Worm (Caenorhabditis elegans) whole organism, early embryonic: ENCODE measurements around the gene inx-9.

Experiments used
- B0310.2 ChIP-seq: sonication (generic microtip); optimal IDR thresholded peaks from 2 replicates; lab custom pipeline; 2016; ENCODE audit warnings: mild to moderate bottlenecking, missing genetic modification characterization, missing compliant biosample characterization
- F13C5.2 ChIP-seq: sonication (generic microtip); optimal IDR thresholded peaks from 2 replicates; lab custom pipeline; 2017; ENCODE audit warnings: mild to moderate bottlenecking, missing genetic modification characterization, inconsistent platforms, missing compliant biosample characterization
- aly-1 ChIP-seq: sonication (generic microtip); optimal IDR thresholded peaks from 2 replicates; lab custom pipeline; 2016; ENCODE audit warnings: missing genetic modification characterization, missing compliant biosample characterization
- ama-1 ChIP-seq: fragments of 150-350 bp; optimal IDR thresholded peaks from 2 replicates; lab custom pipeline; 2014
- ceh-13 ChIP-seq: fragments of 200-800 bp; sonication (Bioruptor generic); optimal IDR thresholded peaks from 2 replicates; lab custom pipeline; 2018; ENCODE audit warnings: mild to moderate bottlenecking, missing genetic modification characterization, missing compliant biosample characterization
- ceh-36 ChIP-seq: sonication (generic microtip); optimal IDR thresholded peaks from 2 replicates; lab custom pipeline; 2016; ENCODE audit warnings: missing genetic modification characterization, inconsistent platforms, missing compliant biosample characterization
- ets-7 ChIP-seq: sonication (generic microtip); optimal IDR thresholded peaks from 2 replicates; lab custom pipeline; 2016; ENCODE audit warnings: missing genotype, missing genetic modification characterization, missing compliant biosample characterization
- flt-1 ChIP-seq: fragments of 200-800 bp; sonication (Bioruptor generic); IDR thresholded peaks from 2 replicates; pipeline ENCODE4 v1.3.6; 2022; ENCODE audit warnings: missing genetic modification characterization, missing compliant biosample characterization
- hmbx-1 ChIP-seq: sonication (generic microtip); optimal IDR thresholded peaks from 2 replicates; lab custom pipeline; 2016; ENCODE audit warnings: mild to moderate bottlenecking, missing genetic modification characterization, missing compliant biosample characterization
- hmg-4 ChIP-seq: fragments of 200-800 bp; sonication (Bioruptor generic); optimal IDR thresholded peaks from 2 replicates; lab custom pipeline; 2018; ENCODE audit warnings: mild to moderate bottlenecking, missing genetic modification characterization, missing compliant biosample characterization
- hnd-1 ChIP-seq: sonication (generic microtip); optimal IDR thresholded peaks from 2 replicates; lab custom pipeline; 2016; ENCODE audit warnings: missing genetic modification characterization, missing compliant biosample characterization
- pes-1 ChIP-seq: fragments of 200-800 bp; sonication (Bioruptor generic); IDR thresholded peaks from 2 replicates; pipeline ENCODE4 v1.3.6; 2022; ENCODE audit warnings: missing genetic modification reagents, missing genetic modification characterization, missing compliant biosample characterization
- scrt-1 ChIP-seq: fragments of 200-800 bp; sonication (Bioruptor generic); IDR thresholded peaks from 2 replicates; pipeline ENCODE4 v1.3.6; 2022; ENCODE audit warnings: missing genetic modification characterization, missing compliant biosample characterization
- sea-1 ChIP-seq: fragments of 200-800 bp; sonication (Bioruptor generic); conservative IDR thresholded peaks from 2 replicates; pipeline ENCODE4 v1.3.6; 2022; ENCODE audit warnings: missing genetic modification characterization, missing compliant biosample characterization
- tbx-11 ChIP-seq: fragments of 200-800 bp; sonication (Bioruptor generic); IDR thresholded peaks from 2 replicates; pipeline ENCODE4 v1.3.6; 2022; ENCODE audit warnings: missing genetic modification characterization, missing compliant biosample characterization
- tbx-37 ChIP-seq: fragments of 200-800 bp; sonication (Bioruptor generic); conservative IDR thresholded peaks from 2 replicates; pipeline ENCODE4 v1.3.6; 2022; ENCODE audit warnings: missing genetic modification reagents, missing genetic modification characterization, missing compliant biosample characterization
- tra-4 ChIP-seq: sonication (generic microtip); optimal IDR thresholded peaks from 2 replicates; lab custom pipeline; 2017; ENCODE audit warnings: missing genetic modification characterization, missing compliant biosample characterization

inx-9 gene

DNA sequence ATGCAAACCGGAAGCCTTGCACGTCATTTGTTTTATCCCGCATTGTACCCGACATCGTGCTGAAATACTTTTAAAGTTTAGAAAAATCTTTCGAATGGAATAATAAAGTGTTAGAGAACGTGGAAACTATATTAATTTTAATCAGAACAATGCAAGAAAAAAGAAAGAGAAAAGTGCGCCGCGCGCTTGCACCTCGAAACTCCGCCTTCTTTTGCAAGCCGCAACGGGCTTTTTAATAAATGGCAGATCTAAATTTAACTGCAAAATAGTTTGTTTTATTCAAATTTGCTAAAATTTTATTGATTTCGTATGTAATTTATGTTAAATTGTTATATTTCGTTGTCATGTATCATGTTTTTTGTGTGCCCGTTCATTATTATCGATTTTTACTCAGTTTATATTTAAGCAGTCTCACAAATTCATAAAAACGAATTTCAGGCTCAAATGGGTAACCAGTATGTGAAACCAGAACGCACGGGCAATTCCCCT, 24.1 kb upstream of the inx-9 start, which contains the start of the genes acl-3 and ndub-6:
acl-3 (minus strand) TSS at position 59 of the 489 bp plus-strand sequence.
ndub-6 (plus strand) TSS at position 439 of the 489 bp plus-strand sequence.
- TF ChIP-seq tbx-11 (no peak), tbx-37 (no peak), ceh-13 (GFP tag; lab: Kevin White, UChicago) (no peak)

DNA sequence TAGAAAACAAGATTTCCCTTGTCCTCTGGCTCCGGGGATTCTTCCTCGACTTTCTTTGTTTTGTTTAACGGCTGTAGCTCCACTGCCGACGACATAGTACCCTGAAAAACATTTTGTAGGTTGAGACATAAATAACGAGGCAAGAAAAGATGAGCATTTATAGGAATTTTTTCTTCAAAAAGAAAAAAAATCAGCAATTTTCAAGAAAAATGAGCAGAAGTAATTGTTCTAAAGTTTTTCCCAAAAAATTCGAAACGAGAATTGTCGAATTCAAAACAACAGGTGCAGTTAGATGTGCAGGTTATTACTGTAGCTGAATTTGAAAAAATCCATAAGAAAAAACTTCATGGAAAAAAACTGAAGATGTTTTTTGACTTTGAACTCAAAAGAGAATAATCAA, 20.8 kb upstream of the inx-9 start, which contains the start of gene ent-1:
ent-1 (minus strand) TSS at position 101 of the 400 bp plus-strand sequence.
- TF ChIP-seq B0310.2 (tag; lab: Kevin White, UChicago) (no peak), hnd-1 (tag; lab: Kevin White, UChicago) (no peak), ceh-13 (GFP tag; lab: Kevin White, UChicago) (no peak), sea-1 (GFP tag; lab: Robert Waterston, UW) (no peak), pes-1 (no peak), ama-1 (lab: Kevin White, UChicago) (no peak), tbx-11 (no peak), scrt-1 (GFP tag; lab: Robert Waterston, UW) (no peak), hmg-4 (GFP tag; lab: Kevin White, UChicago) (no peak), tra-4 (tag; lab: Kevin White, UChicago) (no peak), hmbx-1 (no peak), F13C5.2 (tag; lab: Kevin White, UChicago) (no peak), ceh-36 (tag; lab: Kevin White, UChicago) (no peak), ets-7 (tag; lab: Kevin White, UChicago) (no peak), tbx-37 (no peak), flt-1 (no peak), aly-1 (tag; lab: Kevin White, UChicago) (no peak)

ce11 chrIV:11656144-11656780, 19.9 kb upstream of the inx-9 start, which contains the start of gene ZK809.5:
ZK809.5 (plus strand) TSS chrIV:11656730.
- TF ChIP-seq aly-1 (tag; lab: Kevin White, UChicago), result no peak
- no peak for TF ChIP-seq B0310.2 (tag; lab: Kevin White, UChicago)
- TF ChIP-seq hmg-4 (GFP tag; lab: Kevin White, UChicago), result no peak
- no peak for TF ChIP-seq hmbx-1
- no peak for TF ChIP-seq tbx-37
- no peak for TF ChIP-seq tra-4 (tag; lab: Kevin White, UChicago)

ce11 chrIV:11659794-11660312, 16.3 kb upstream of the inx-9 start, which contains the start of gene ZK792.1:
ZK792.1 (plus strand) TSS chrIV:11659844.
- TF ChIP-seq sea-1 (GFP tag; lab: Robert Waterston, UW), result no peak
- TF ChIP-seq ceh-36 (tag; lab: Kevin White, UChicago), result no peak
- no peak for TF ChIP-seq tbx-37
- no peak for TF ChIP-seq ama-1 (lab: Kevin White, UChicago)
- TF ChIP-seq F13C5.2 (tag; lab: Kevin White, UChicago), result no peak
- no peak for TF ChIP-seq hmg-4 (GFP tag; lab: Kevin White, UChicago)
- no peak for TF ChIP-seq pes-1
- TF ChIP-seq aly-1 (tag; lab: Kevin White, UChicago), result no peak
- no peak for TF ChIP-seq scrt-1 (GFP tag; lab: Robert Waterston, UW)
- TF ChIP-seq tra-4 (tag; lab: Kevin White, UChicago), result no peak
- no peak for TF ChIP-seq ceh-13 (GFP tag; lab: Kevin White, UChicago)
- TF ChIP-seq flt-1, result no peak
- no peak for TF ChIP-seq ets-7 (tag; lab: Kevin White, UChicago)
- TF ChIP-seq hmbx-1, result no peak
- TF ChIP-seq hnd-1 (tag; lab: Kevin White, UChicago), result no peak
- no peak for TF ChIP-seq tbx-11
- TF ChIP-seq B0310.2 (tag; lab: Kevin White, UChicago), result no peak

ce11 chrIV:11665010-11665409, 11.1 kb upstream of the inx-9 start, which contains the start of gene ZK809.9:
ZK809.9 (plus strand) TSS chrIV:11665310.
- TF ChIP-seq hnd-1 (tag; lab: Kevin White, UChicago) (no peak), pes-1 (no peak), tbx-37 (no peak), flt-1 (no peak), ceh-36 (tag; lab: Kevin White, UChicago) (no peak), sea-1 (GFP tag; lab: Robert Waterston, UW) (no peak), scrt-1 (GFP tag; lab: Robert Waterston, UW) (no peak), tbx-11 (no peak), hmg-4 (GFP tag; lab: Kevin White, UChicago) (no peak), ceh-13 (GFP tag; lab: Kevin White, UChicago) (no peak), hmbx-1 (no peak), B0310.2 (tag; lab: Kevin White, UChicago) (no peak), ama-1 (lab: Kevin White, UChicago) (no peak), F13C5.2 (tag; lab: Kevin White, UChicago) (no peak), tra-4 (tag; lab: Kevin White, UChicago) (no peak), ets-7 (tag; lab: Kevin White, UChicago) (no peak)

ce11 chrIV:11668001-11668400, 8.2 kb upstream of the inx-9 start, which contains the start of gene atg-4.2:
atg-4.2 (plus strand) TSS chrIV:11668024.
- TF ChIP-seq F13C5.2 (tag; lab: Kevin White, UChicago) (no peak), ceh-36 (tag; lab: Kevin White, UChicago) (no peak), tbx-11 (no peak), ets-7 (tag; lab: Kevin White, UChicago) (no peak), ama-1 (lab: Kevin White, UChicago) (no peak), B0310.2 (tag; lab: Kevin White, UChicago) (no peak), sea-1 (GFP tag; lab: Robert Waterston, UW) (no peak), flt-1 (no peak)

- no peak for TF ChIP-seq aly-1 (tag; lab: Kevin White, UChicago)
- no peak for TF ChIP-seq ceh-13 (GFP tag; lab: Kevin White, UChicago)
- no peak for TF ChIP-seq B0310.2 (tag; lab: Kevin White, UChicago)
- TF ChIP-seq hmg-4 (GFP tag; lab: Kevin White, UChicago), result no peak
- TF ChIP-seq hnd-1 (tag; lab: Kevin White, UChicago), result no peak
- TF ChIP-seq F13C5.2 (tag; lab: Kevin White, UChicago), result no peak
- TF ChIP-seq ceh-36 (tag; lab: Kevin White, UChicago), result no peak
- no peak for TF ChIP-seq ama-1 (lab: Kevin White, UChicago)
- TF ChIP-seq hmbx-1, result no peak
- TF ChIP-seq scrt-1 (GFP tag; lab: Robert Waterston, UW), result no peak
- no peak for TF ChIP-seq ets-7 (tag; lab: Kevin White, UChicago)
- no peak for TF ChIP-seq pes-1
- TF ChIP-seq tra-4 (tag; lab: Kevin White, UChicago), result no peak
- no peak for TF ChIP-seq tbx-11
- TF ChIP-seq sea-1 (GFP tag; lab: Robert Waterston, UW), result no peak
- no peak for TF ChIP-seq tbx-37
- TF ChIP-seq flt-1, result no peak
Observed at ce11 chrIV:11673543-11673942, 2.6 kb upstream of the inx-9 start, which contains the start of gene inx-8. inx-8 (plus strand) TSS chrIV:11673843.
